Worm (Caenorhabditis elegans) whole organism, young adult: ENCODE data around the gene pcn-1.

Experiments
- T26A5.8 ChIP-seq: sonication (generic microtip); optimal IDR thresholded peaks from 2 replicates; lab custom pipeline; 2016; ENCODE audit warnings: missing genetic modification characterization, missing compliant biosample characterization
- repo-1 ChIP-seq: sonication (generic microtip); optimal IDR thresholded peaks from 2 replicates; lab custom pipeline; 2017; ENCODE audit warnings: mild to moderate bottlenecking, missing genetic modification characterization, missing compliant biosample characterization
- sea-2 ChIP-seq: fragments of 200-800 bp; sonication (Bioruptor generic); IDR thresholded peaks from 2 replicates; pipeline ENCODE4 v1.3.6; 2022; ENCODE audit warnings: missing genetic modification characterization, missing compliant biosample characterization

DNA sequence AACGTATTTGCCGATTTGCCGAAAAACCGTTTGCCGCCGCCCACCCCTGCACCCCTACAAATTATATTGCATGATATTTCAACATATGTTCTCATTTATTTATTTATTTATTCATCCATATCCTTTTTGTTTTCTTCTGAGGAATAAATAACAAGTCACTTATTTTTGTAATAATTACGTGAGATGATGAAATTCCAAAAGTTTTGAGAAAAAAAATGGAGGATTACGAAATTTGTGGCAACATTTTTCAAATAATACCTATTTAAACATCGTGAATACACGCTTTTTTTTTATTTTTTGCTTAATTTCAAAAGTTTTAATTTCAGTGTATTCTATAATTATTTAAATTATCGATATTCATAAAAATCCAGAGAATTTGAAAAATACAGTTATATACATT is 47.7 kb upstream of the pcn-1 start:
- TF ChIP-seq T26A5.8 (tag; lab: Kevin White, UChicago) (no peak), repo-1 (no peak), sea-2 (GFP tag; lab: Robert Waterston, UW) (no peak)
